Fruit fly (Drosophila melanogaster) whole organism, wandering third instar larva: ENCODE data around the gene CG42750.

Source experiments
- Hnf4 ChIP-seq: fragments of 200-800 bp; sonication (Bioruptor generic); optimal IDR thresholded peaks from 2 replicates; lab custom pipeline; 2016; ENCODE audit warnings: missing biosample characterization, mild to moderate bottlenecking, missing genetic modification characterization
- Jra ChIP-seq: sonication (Bioruptor generic); optimal IDR thresholded peaks from 2 replicates; lab custom pipeline; 2016; ENCODE audit warnings: missing biosample characterization, missing genetic modification characterization
- Vsx2 ChIP-seq: fragments of 200-300, 225-300 bp; sonication (Bioruptor generic); optimal IDR thresholded peaks from 2 replicates; lab custom pipeline; 2018; ENCODE audit warnings: missing biosample characterization, missing genetic modification characterization; ENCODE audit not compliant: partially characterized antibody
- dl ChIP-seq, 2 experiments: fragments of 175-275, 200-275 bp in 1 of 2; fragments of 200-275 bp in 1 of 2; sonication (Bioruptor generic); optimal IDR thresholded peaks; lab custom pipeline; 2018; ENCODE audit warnings: mild to moderate bottlenecking in 2 of 2, missing biosample characterization in 2 of 2, missing genetic modification characterization in 2 of 2, moderate library complexity in 2 of 2; ENCODE audit not compliant: partially characterized antibody in 2 of 2, insufficient read depth in 1 of 2
- tai ChIP-seq: sonication (Bioruptor generic); optimal IDR thresholded peaks from 2 replicates; lab custom pipeline; 2016; ENCODE audit warnings: missing biosample characterization, missing genetic modification characterization

- no peak for TF ChIP-seq dl (GFP tag; optimal IDR thresholded peaks at IDR 0.05; lab: Kevin White, UChicago; ENCODE audit: insufficient read depth in 1 of 2, partially characterized antibody in 2 of 2)
- no peak for TF ChIP-seq Jra (GFP tag; lab: Kevin White, UChicago)
- TF ChIP-seq tai: no peak
- TF ChIP-seq Hnf4: no peak
- TF ChIP-seq Vsx2 (GFP tag; lab: Kevin White, UChicago): no peak
These were observed 126.9 kb downstream of the CG42750 start for dm6 chr2L:18148552-18149219.
